Fruit fly (Drosophila melanogaster) ovary, adult (tissue): Measurements from ENCODE around the gene CG34429.

ENCODE experiments used
- CG17801 ChIP-seq: fragments of 200-800 bp; optimal IDR thresholded peaks from 2 replicates; lab custom pipeline; 2019; ENCODE audit warnings: missing biosample characterization, mild to moderate bottlenecking, missing genetic modification characterization, moderate library complexity; ENCODE audit not compliant: partially characterized antibody

The CG34429 gene

DNA sequence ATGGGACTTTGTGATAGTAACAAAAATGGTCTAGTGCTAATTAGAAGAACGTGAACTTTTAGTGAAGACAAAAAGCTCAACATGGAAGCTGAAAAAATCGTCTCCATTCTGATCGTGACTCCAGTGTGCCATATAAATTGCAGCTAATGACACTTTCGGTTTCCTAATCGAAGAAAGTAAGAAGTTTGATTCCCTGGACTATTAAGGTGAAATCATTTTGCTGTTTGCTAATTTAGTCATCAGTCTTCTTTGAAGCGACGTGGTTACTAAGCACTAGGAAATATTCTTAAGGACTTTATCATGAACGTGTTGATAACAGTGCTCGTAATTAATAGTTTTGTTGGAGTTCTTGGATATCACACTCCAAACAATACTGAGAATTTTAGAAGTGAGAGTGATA lies at the start of gene CG34429:
CG34429 (plus strand) TSS at position 301 of the 400 bp plus-strand sequence.
- TF ChIP-seq CG17801 = no peak

DNA sequence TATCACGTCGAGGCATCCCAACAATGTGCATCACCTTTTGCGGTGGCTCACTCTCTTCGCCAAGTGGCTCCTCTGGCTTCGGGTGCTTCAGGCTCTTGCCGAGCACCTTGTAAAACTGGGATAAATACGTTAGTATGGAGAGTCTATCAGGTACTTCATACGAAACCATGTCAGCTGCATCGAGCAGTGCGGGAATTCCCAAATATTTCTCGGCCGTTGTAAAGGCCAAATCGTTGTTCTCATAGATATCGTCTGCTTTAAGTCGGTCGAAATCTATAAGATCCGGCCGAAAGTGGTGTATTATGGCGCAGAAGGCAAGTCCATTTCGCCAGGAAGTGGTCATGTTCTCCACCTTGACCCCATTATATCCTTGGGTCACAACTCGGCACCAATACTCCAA lies 48.2 kb upstream of the CG34429 start:
- no peak for TF ChIP-seq CG17801

DNA sequence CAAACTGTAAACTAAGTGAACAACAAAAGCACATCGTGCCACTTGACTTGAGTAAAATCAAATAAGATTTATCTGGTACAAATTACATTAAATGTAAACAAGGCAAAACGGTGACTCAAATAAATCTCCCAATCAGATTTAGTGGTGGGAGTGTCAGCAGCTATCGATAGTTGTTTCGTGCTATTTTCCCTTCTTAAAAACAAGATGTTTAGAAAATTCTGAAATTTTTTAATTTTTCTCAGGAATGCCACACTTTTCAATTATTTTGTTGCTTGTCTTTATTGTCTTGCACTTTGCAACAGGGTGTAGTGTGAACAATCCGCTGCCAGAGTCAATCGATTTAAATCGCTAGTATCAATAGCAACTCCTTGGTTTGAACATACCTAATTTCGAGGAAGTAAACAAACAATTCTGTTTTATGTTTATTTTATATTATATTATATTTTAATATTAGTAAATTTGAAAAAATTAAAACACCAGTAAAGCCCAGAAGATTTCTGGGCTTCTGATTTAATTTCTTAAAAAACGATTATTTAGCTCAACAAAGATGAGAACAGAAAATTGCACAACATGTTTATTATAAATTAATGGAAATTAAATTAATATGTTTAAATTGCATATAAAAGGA lies 47.5 kb upstream of the CG34429 start, which contains the start of gene MICAL-like:
MICAL-like (minus strand) TSS at position 138 of the 628 bp plus-strand sequence.
- peak; percentile 24 for TF ChIP-seq CG17801

DNA sequence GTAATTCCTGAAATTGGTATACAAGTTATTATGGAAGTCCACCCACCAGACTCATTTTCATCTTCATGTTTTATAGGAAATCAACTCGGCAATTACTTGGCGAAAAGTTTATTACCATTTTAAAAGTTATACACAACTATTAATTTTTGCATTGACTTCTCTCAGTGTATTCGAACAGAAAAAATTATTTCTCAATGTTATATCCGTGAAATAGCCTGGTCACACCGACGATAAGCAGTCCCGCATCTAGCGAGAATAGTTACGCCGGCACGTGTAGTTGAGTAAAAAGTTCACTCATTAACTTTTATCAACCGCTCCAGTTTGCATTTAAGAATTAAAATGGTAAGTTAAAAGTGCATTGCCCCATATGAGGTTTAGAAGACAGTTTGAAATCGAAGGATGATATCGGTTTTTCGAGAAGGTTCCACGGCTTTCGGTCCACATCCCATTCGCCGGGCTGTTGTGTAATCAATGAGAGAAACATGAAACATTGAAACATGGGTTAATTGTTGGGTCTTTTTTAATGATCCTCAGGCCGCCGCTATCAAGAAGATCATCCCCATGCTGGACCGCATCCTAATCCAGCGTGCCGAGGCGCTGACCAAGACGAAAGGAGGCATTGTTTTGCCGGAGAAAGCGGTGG lies 46.9 kb upstream of the CG34429 start, which contains the start of gene CG11267:
CG11267 (plus strand) TSS at position 228 of the 643 bp plus-strand sequence.
- peak; percentile 84 for TF ChIP-seq CG17801

DNA sequence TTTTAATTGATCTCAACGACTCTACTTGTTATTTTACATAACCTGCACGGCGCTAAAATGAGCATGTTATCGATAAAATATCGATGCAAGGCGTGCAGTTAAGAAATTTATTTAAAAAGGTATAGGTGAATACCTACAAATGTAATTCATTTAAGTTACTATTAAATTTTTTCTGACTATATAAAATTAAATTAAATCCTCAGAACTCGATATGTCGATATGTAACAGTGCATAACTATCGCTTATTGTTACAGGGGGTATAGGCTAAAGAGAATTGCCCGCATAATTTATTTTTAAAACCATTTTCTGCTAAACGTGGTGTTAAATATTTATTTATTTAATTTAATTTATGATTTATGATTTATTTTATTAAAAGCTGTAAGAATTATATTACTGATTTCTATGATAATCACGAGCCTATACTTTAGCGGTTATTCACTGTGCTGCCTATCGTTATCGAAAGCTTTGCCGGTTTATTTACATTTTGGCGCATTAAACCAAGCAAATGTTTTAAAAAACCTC lies 45.0 kb upstream of the CG34429 start, which contains the start of the genes mRpL20 and Icmt:
mRpL20 (minus strand) TSS at position 65 of the 522 bp plus-strand sequence.
Icmt (plus strand) TSS at position 464 of the 522 bp plus-strand sequence.
- peak; percentile 92 for TF ChIP-seq CG17801

DNA sequence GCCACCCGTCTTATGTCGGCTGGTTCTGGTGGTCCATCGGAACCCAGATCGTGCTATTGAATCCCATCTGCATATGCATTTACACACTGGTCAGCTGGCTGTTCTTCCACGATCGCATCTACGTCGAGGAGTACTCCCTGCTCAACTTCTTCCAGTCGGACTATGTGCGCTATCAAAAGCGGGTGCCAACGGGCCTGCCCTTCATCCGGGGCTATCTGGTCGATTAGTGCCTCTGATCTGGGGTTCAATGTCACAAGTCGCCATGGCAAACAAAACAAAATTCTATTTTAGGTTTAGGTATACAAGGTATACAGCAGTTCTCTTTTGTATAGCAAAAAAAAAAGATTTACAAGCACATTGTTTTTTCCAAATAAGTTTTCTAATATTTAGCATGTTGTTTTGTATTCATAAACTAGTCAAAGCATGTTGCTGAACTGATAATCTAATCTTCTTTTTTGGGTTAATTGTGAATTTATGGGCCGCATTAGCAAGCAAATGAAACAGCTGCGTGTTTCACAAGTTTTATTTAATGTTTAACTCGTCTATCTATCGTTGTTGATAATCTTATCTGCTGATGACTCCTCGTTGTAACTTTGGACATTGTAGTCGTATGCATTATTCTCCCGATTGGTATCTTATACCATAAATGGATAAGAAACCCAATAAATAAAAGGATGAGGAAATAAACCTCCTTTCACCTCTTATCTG lies 43.4 kb upstream of the CG34429 start:
- TF ChIP-seq CG17801 = no peak

DNA sequence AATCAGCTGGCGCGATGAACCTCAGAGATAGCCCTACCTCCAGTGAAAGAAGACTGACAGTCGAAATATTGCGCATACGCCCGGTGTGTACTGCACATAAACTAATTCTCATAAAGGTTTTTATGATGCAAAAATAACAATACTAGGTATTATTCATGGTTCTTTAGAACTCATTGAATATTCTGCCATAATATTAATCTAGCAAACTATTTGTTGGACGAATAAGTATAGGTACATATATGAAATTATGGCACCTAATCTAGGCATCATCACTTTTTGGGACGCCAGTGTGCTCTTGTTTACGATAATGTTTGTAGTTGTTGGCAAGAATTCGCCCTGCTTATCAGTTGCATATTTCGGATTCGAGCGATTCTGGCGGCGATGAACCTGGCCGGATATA lies 41.1 kb upstream of the CG34429 start:
- TF ChIP-seq CG17801 = no peak

DNA sequence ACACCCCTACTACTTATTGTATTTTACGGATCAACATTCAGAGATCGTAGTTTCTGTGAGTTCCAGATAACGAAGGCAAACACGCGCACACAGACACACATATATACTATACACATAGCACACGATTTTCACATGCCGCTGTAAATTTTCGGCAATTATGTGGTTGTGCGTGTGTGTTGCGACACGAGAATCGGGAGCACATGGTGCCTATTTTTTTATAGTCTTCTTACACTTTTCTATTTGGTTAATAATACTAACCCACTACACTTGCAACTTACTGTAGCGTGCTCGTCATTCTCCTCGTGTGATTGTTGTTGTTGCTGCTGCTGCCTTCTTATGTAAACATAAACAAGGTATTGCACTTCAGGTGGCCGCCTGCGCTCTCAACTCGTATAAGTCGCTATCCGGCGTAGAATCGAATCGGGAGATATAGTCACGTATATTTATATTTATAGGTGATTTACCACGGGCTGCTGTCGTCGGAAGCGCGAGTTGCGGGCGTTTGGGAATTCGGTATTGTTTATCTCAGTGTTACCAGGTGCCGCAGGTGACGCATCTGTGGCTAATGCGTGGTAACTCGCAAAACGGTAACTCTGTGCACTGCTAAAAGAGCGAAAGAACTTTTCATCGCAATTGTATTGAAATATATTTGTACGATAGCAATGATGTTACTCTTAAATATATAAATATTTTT lies 40.5 kb upstream of the CG34429 start, which contains the start of gene Adk2:
Adk2 (minus strand) TSS at position 529 of the 694 bp plus-strand sequence.
- TF ChIP-seq CG17801 = no peak

DNA sequence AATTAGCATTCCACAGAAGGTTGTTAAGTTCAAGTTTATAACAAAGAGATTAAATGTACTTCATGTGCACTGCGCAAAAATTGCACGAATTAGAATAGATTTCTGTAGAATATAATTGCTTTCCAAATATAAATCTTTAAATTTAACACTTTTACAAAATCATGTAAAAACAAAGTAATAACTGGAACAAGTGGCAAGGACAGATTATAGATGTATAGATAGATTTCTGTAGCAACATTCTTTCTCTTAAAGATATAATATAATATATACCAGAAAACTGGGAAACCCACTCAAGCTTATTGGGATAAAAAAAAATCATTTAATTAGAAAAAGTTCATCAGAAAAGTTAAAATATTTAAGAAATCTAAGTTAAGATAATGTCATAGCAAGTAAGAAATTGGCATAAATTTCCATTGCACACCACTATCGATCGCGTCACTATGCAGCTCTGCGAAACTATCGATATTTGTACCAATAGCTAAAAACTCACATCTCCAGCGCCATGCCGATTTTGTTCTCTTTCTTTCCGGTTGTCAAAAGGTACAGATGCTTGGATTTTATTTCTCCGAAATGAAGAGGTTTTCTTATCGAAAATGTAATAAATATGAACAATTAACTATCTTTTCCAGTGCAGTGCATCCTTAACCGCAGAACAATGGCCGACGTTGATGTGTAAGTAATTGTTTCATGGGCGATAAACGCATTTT lies 39.8 kb upstream of the CG34429 start, which contains the start of gene RpS12:
RpS12 (plus strand) TSS at position 499 of the 707 bp plus-strand sequence.
- peak; percentile 73 for TF ChIP-seq CG17801

DNA sequence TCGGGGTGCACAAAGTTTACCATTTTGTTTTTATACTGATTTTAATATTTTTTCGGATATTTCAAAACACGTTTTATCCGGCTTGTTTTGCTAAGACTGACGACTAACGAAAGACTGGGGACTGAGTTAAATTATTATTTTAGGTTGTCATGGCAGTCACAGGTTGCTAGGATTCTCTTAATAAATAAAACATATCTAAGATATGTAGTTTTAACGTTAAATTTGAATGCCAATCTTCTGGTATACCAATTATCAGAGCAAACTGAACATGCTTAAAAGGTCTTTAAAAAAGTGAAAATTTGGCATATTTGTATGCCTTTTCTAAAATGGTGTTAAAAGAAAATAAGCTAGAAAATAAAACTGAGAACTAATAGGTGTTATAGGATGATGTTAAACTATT lies 36.5 kb upstream of the CG34429 start, which contains the start of gene Zmynd10:
Zmynd10 (minus strand) TSS at position 101 of the 400 bp plus-strand sequence.
- no peak for TF ChIP-seq CG17801

DNA sequence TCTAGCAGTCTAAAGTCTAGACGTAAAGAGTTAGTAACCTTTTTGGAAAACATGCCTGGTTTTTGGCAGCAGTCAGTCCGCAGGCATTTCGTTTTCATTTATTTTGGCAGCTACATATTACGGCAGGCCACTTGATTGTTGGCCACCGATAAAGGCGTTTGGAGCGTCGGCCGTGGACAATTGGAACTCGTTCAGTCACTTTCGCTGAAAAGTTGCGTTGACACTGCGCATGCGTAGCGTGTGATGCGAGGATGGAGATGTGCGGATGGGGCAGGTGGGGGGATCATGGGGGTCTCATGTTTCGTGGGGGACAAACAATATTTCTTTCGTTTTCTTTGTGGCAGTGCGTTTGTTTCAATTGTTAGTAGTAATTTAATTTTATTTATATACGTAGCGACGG lies 36.0 kb upstream of the CG34429 start:
- TF ChIP-seq CG17801 = no peak

DNA sequence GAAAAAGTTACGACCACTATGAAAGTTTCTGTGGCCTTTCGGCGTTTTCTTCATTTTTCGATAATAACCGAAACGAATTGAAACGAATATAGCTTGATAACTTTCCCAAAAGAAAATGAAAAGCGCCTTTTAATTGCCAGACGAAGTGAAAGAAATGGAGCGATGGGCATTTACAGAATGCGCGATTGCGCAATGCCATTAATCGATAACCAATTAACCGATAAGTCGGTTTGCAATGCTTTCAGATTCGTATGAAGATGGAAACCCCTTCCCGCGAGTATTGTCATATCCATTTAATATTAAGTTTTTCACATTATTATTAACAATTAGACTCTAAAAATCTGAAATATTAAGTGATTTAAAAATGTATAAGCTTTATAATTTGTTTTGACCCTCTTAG lies 35.5 kb upstream of the CG34429 start:
- no peak for TF ChIP-seq CG17801

DNA sequence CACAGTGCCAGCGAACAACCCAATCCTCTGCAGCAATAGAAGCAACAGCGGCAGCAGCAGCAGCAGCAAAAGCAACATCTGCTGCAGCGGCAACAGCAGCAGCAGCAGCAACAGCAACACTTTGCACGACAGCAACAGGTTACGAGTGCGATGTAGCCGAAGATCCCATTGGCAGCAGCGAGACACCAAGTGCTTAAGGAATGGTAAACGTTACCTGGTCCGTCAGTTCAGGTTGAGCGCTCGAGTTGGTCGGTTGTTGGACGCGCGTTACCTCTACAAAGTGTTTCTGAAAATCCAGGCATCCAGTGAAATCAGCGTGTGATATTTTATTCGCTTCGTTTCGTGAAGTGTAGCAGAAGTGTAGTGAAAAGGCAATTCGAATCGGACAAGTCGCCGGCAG lies 34.1 kb upstream of the CG34429 start, which contains the start of gene CG17672:
CG17672 (plus strand) TSS at position 223 of the 400 bp plus-strand sequence.
- no peak for TF ChIP-seq CG17801

DNA sequence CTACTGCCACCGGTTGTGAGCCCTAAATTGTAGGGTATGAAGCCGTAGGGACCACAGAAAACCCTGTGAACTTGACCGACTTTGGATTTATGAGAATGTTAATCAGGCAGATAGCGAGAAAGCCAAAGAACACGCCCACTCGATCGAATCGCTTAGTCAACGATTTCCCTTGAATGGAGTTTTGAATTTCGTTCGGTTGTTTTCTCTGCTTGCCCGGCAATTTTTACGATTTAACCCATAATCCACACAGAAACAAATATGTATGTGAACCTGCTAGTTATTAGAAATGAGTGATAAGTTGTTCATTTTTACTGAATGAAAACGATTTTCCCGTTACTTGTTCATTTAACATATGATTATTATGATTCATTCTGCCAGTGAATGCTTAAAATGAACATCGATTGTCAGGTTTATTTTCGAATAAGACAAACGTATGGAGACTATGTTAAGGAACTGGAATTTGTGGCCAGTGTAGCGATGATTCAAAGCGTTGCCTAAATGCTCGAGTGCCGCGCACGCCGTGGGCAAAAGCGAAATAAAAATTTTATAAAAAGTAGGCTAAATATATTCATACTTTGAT lies 32.7 kb upstream of the CG34429 start:
- TF ChIP-seq CG17801 = peak; percentile 25

DNA sequence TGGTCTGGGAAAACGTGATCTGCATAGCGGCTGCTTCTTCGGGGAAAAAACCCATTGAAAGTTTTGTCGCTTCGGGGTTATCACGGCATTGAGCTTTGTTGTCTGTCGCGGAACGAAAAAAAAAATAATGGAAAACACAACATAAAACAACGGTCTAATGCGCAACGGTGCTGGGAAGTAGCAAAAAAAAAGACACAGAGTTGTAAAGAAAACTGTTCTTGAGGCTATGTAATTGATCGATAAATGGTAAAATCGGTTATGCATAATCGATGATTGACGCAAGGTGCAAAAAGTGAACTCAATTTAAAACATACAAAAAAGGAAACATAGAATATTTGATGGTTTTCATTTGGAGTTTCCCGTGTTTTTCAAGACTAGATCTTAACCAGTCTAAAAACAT lies 31.5 kb upstream of the CG34429 start:
- TF ChIP-seq CG17801 = no peak
